Worm (Caenorhabditis elegans): ENCODE measurements around the gene R08A2.2.
A peak's percentile ranks its signal among the peaks of the same experiment; 100 is the strongest.

The R08A2.2 gene

DNA sequence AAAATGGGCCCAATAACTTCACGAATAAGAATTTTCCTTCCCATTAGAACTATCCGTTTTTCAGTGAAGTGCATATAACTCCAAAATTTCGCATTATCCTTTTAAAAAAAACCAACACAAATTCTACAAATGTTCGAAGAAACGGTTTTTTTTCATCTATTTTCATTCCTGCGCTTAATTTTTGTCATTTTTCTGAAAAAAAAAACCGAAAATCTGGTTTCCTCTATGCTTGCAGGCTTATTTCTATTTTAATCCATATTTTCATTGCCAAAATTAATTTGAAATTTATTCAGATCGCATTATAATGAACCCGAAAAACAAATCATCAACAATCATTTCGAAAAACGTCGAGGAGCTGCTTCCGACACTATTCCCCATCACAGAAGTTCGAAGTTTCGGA is 16.8 kb downstream of the R08A2.2 start, which contains the start of gene set-5:
TSS of gene set-5 (plus strand) at position 301 of the 400 bp plus-strand sequence.
- TF ChIP-seq flt-1 (GFP tag; IDR thresholded peaks at IDR 0.05) (no peak), ztf-23 (GFP tag; IDR thresholded peaks at IDR 0.05) (no peak), tab-1 (GFP tag; IDR thresholded peaks at IDR 0.05) (no peak), cog-1 (tag; optimal IDR thresholded peaks at IDR 0.05) (no peak), ref-1 (GFP tag; conservative IDR thresholded peaks at IDR 0.05) (no peak), T22C8.4 (GFP tag; IDR thresholded peaks at IDR 0.05) (no peak), med-1 (GFP tag; optimal IDR thresholded peaks at IDR 0.05; ENCODE audit: insufficient read depth) (no peak), ztf-29 (GFP tag; IDR thresholded peaks at IDR 0.05) (no peak), klf-2 (GFP tag; conservative IDR thresholded peaks at IDR 0.05) (no peak)

DNA sequence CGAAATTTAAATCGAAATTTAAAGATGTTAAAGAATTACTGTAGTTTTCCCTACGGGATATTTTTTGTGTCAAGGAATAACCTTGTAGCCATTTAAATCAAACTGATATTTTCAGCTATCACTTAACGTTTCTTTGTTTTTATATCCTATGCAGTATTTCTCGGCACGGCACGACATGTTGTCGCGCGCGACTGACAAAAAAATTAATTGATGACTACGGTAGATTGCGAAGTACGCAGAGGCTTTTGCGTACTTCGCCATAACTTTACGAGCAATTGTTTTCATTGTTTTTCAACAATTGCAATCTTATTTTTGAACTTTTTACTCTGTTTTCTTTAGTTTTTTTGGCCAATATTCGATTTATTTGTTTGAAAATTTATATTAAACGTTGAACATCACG is 17.5 kb downstream of the R08A2.2 start:
- no peak for TF ChIP-seq med-1 (GFP tag; optimal IDR thresholded peaks at IDR 0.05; ENCODE audit: insufficient read depth)
- no peak for TF ChIP-seq ztf-23 (GFP tag; IDR thresholded peaks at IDR 0.05)
- no peak for TF ChIP-seq ref-1 (GFP tag; conservative IDR thresholded peaks at IDR 0.05)
- TF ChIP-seq cog-1 (tag; optimal IDR thresholded peaks at IDR 0.05) = no peak
- TF ChIP-seq klf-2 (GFP tag; conservative IDR thresholded peaks at IDR 0.05) = no peak
- no peak for TF ChIP-seq T22C8.4 (GFP tag; IDR thresholded peaks at IDR 0.05)
- TF ChIP-seq ztf-29 (GFP tag; IDR thresholded peaks at IDR 0.05) = no peak

DNA sequence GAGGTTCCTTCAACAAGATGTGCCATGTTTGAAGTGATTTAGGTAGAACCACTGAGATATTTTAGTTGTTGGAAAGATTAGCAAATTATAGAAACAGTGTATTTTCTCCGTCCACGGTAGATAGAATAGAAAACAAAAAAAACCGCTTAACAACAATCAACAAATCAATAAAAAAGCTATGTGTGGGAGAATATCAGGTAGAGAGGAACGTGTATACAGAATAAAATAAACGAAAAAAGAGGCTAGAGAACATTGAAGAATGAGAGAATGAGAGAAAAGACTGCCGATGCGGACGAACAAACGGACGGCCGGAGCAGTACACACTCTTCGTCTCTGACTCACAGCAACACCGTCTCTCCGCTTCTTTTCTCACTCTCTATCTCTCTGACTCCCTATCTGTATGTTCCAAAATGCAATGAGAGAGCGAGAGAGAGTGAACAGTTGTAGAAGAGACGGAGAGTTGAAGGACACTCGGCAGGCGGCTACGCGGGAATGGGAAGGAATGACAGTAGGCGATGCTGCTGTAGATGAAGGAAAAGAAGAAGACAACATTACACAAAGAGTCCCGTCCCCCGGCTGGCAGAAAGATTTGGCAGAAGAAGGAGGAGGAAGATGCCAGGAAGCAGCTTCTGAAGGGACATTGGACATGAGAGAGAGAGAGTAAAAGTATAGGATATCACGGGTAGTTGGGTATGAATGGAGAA is 18.8 kb downstream of the R08A2.2 start, which contains the start of gene unc-112:
TSS of gene unc-112 (minus strand) at position 51 of the 704 bp plus-strand sequence.
- TF ChIP-seq klf-2 (GFP tag; conservative IDR thresholded peaks at IDR 0.05) = 0 out of 2 replicates have a peak, but pooled peaks have one; percentile 38
- 0 out of 2 replicates have a peak, but pooled peaks have one; percentile 31 for TF ChIP-seq ztf-29 (GFP tag; IDR thresholded peaks at IDR 0.05)
- peak; percentile 92 for TF ChIP-seq cog-1 (tag; optimal IDR thresholded peaks at IDR 0.05)
- TF ChIP-seq ztf-23 (GFP tag; IDR thresholded peaks at IDR 0.05) = peak; percentile 66; the same call in 1 of the 2 replicates
- no peak for TF ChIP-seq ref-1 (GFP tag; conservative IDR thresholded peaks at IDR 0.05)
- no peak for TF ChIP-seq med-1 (GFP tag; optimal IDR thresholded peaks at IDR 0.05; ENCODE audit: insufficient read depth)
- 0 out of 2 replicates have a peak, but pooled peaks have one; percentile 11 for TF ChIP-seq flt-1 (GFP tag; IDR thresholded peaks at IDR 0.05)

DNA sequence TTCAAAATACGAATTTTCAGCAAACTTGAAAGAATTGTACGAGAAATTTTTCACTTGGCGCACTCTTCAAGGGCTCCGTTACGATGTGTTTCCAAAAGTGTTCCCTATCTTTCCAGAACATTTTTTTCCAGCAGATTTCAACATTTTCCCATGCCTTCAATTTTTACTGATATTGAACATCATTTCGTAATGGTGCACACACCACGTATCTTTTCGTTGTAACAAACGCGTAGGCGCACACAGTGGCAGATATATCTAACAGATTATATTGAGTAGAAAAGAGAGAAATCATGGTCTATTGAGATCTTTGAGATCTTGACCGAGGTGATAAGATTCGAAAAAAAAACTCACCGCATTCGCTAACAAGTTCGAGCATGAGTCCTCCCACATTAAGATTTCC is 19.8 kb downstream of the R08A2.2 start:
- TF ChIP-seq ztf-29 (GFP tag; IDR thresholded peaks at IDR 0.05) (no peak), klf-2 (GFP tag; conservative IDR thresholded peaks at IDR 0.05) (no peak), tab-1 (GFP tag; IDR thresholded peaks at IDR 0.05) (no peak), T22C8.4 (GFP tag; IDR thresholded peaks at IDR 0.05) (no peak), med-1 (GFP tag; optimal IDR thresholded peaks at IDR 0.05; ENCODE audit: insufficient read depth) (no peak), ztf-23 (GFP tag; IDR thresholded peaks at IDR 0.05) (no peak), flt-1 (GFP tag; IDR thresholded peaks at IDR 0.05) (no peak), ref-1 (GFP tag; conservative IDR thresholded peaks at IDR 0.05) (no peak), cog-1 (tag; optimal IDR thresholded peaks at IDR 0.05) (no peak)

DNA sequence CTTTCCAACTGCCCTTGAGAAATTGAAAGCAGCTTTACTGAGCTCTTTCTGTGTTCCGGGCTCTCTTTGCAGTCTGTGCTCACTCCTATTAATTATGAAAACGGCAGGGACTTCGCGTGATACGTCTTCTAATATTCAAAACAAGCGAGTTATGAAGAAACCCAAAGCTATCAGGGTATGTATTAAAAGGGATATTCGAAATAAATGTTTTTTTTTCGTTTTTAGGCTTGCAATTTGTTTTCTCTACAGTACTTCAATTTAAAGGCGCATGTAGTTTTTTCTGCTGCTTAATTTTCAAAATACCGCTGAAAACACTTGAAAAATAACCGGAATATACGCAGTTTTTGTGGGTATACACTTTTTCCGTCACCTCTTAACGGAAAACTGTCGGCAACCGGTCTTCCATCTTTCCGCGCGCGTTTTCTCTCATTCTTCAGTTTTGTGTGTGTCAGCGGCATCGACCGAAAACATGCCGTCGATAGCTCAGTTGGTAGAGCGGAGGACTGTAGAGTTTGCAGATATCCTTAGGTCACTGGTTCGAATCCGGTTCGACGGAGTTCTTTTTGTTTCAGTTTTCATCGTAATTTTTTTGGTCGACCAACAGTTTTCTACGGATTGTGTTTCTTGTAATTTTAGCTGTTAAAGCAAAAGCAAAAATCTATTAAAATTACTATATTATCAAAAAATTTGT is 26.3 kb downstream of the R08A2.2 start, which contains the start of gene gasr-8:
TSS of gene gasr-8 (plus strand) at position 51 of the 691 bp plus-strand sequence.
- no peak for TF ChIP-seq ztf-29 (GFP tag; IDR thresholded peaks at IDR 0.05)
- TF ChIP-seq ztf-23 (GFP tag; IDR thresholded peaks at IDR 0.05) = no peak
- peak; percentile 2 for TF ChIP-seq med-1 (GFP tag; optimal IDR thresholded peaks at IDR 0.05; ENCODE audit: insufficient read depth)
- peak; percentile 88 for TF ChIP-seq flt-1 (GFP tag; IDR thresholded peaks at IDR 0.05)
- no peak for TF ChIP-seq cog-1 (tag; optimal IDR thresholded peaks at IDR 0.05)
- TF ChIP-seq T22C8.4 (GFP tag; IDR thresholded peaks at IDR 0.05) = peak; percentile 34; the same call in 1 of the 2 replicates
- 0 out of 2 replicates have a peak, but pooled peaks have one; percentile 61 for TF ChIP-seq klf-2 (GFP tag; conservative IDR thresholded peaks at IDR 0.05)
- TF ChIP-seq tab-1 (GFP tag; IDR thresholded peaks at IDR 0.05) = peak; percentile 79

DNA sequence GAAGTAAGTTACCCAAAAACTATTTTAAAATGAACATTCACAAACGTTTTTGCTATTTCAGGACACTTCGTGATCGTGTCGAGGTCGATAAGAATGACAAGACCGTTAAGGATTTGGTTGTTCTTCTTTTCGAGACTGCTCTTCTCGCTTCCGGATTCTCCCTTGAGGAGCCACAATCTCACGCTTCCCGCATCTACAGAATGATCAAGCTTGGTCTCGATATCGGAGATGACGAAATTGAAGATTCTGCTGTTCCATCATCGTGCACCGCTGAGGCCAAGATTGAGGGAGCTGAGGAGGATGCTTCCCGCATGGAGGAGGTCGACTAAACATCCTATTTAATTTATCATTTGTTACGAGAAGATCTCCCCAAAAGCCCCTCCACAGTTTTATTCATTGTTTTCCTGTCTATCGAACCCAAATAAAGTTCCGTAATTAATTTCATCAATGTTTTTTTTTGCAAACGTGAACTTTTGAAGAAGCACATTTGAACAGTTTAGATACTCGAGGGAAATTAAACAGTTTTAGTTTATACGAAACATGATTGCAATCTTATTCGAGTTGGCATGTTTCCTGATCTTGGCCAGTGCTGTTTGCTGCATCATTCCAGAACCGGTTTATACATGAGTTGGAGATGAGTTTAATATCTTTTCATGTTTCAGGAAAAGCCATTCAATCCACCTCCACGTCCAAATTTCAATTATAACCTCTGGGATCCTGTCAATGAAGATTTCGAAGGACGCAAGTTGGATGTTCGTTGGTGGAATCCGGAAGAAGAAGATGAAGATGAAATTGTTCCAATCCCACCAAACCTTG is 27.2 kb downstream of the R08A2.2 start, which contains the start of gene C47E8.11:
TSS of gene C47E8.11 (plus strand) at position 520 of the 816 bp plus-strand sequence.
- no peak for TF ChIP-seq med-1 (GFP tag; optimal IDR thresholded peaks at IDR 0.05; ENCODE audit: insufficient read depth)
- no peak for TF ChIP-seq ref-1 (GFP tag; conservative IDR thresholded peaks at IDR 0.05)
- no peak for TF ChIP-seq T22C8.4 (GFP tag; IDR thresholded peaks at IDR 0.05)
- TF ChIP-seq klf-2 (GFP tag; conservative IDR thresholded peaks at IDR 0.05) = no peak
- TF ChIP-seq ztf-23 (GFP tag; IDR thresholded peaks at IDR 0.05) = no peak
- TF ChIP-seq ztf-29 (GFP tag; IDR thresholded peaks at IDR 0.05) = no peak
- TF ChIP-seq tab-1 (GFP tag; IDR thresholded peaks at IDR 0.05) = no peak
- TF ChIP-seq cog-1 (tag; optimal IDR thresholded peaks at IDR 0.05) = no peak
- no peak for TF ChIP-seq flt-1 (GFP tag; IDR thresholded peaks at IDR 0.05)

DNA sequence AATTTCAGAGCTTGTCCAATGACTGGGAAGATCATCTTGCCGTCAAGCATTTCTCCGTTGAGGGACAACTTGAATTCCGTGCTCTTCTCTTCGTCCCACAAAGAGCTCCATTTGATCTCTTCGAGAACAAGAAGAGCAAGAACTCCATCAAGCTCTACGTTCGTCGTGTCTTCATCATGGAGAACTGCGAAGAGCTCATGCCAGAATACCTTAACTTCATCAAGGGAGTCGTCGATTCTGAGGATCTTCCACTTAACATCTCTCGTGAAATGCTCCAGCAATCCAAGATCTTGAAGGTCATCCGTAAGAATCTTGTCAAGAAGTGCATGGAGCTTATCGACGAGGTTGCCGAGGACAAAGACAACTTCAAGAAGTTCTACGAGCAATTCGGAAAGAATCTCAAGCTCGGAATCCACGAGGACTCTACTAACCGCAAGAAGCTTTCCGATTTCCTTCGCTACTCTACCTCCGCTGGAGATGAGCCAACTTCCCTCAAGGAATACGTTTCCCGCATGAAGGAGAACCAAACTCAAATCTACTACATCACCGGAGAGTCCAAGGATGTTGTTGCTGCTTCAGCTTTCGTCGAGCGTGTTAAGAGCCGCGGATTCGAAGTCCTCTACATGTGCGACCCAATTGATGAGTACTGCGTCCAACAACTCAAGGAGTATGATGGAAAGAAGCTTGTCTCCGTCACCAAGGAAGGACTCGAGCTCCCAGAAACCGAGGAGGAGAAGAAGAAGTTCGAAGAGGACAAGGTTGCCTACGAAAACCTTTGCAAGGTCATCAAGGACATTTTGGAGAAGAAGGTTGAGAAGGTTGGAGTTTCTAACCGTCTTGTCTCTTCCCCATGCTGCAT is 28.2 kb downstream of the R08A2.2 start:
- no peak for TF ChIP-seq ztf-29 (GFP tag; IDR thresholded peaks at IDR 0.05)

Measured in whole organism, midembryonic.